Fruit fly (Drosophila melanogaster): ENCODE data around the gene CG7582.

DNA sequence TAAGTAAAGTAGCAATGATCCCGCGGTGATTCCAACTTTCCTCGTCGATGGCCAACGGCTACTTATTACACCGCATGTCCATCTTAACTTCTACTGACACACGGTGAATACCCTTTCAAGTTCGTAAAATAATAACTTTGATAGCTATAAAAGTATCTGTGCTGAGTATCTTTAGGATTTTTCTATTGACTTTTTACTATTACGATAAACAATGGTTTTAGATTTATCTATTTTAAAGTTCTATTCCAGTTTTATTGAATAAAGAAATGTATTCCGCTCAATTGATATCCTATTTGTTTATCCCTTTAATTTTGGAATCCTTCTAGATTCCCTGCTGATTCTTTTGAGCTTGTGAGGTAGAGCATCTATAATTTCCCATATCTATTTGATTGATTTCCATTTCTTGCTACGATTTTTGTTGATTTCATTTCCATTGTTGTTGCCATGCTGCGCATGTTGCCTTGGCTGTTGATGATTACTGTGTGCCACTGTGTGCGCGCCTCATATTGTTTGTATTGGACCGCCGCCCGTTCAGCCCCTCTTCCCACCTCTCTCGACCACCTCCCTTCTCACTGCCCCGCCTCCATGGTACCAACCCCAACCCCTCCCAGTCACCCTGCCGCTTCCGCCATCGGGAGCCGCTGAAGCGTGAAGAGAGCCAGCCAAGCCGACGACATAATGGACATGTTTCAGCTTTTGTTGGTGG, 7.9 kb upstream of the CG7582 start:
- no peak for TF ChIP-seq pan (optimal IDR thresholded peaks at IDR 0.05)
- TF ChIP-seq h (GFP tag; optimal IDR thresholded peaks at IDR 0.05) = no peak
- no peak for TF ChIP-seq brk (GFP tag; optimal IDR thresholded peaks at IDR 0.05)
- TF ChIP-seq lola (GFP tag; optimal IDR thresholded peaks at IDR 0.05) = no peak
- no peak for TF ChIP-seq jim (GFP tag; optimal IDR thresholded peaks at IDR 0.05)
